Fruit fly (Drosophila melanogaster): Measurements from ENCODE around the gene lush.
A peak's percentile ranks its signal among the peaks of the same experiment; 100 is the strongest.

The lush gene

DNA sequence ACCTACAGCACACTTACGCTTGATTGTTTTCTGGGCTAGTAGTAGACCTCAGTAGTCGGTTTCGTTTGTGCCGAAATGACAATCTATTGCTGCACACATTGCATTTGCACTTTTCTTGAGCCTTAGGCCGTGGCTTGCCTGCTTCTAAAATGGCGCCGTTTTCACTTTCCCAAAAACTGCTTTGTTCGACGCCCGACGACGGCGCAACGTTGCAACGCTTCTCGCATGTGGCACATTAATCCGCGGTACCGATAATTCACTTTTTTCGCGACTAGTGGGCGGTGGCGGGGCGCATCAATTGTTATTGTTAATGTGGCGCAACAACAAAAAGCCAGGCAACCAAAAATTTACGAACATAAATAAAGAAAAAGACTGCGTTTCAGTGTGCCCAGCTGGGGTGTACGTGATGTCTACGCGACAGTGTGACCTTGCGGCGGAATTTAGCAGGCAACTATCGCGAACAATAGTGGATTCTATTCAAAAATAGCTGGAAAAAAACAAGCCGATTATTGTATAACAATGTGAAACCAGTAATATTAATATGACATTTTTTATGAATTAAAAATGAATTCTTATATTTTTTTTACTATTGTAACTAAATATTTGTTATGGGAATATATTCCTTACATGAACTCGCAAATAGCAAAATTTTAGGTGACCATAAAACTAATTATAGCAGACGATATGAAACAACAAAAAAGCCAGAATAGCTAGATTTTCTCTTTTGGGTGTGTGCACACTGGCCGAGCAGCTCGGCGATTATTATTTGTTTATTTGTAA, 7.3 kb downstream of the lush start, which contains the start of the genes ash1 and Taf6 (continued):
- TF ChIP-seq gsb (GFP tag; IDR thresholded peaks at IDR 0.05), result no peak
- TF ChIP-seq unc-4 (GFP tag; IDR thresholded peaks at IDR 0.05; ENCODE audit: partially characterized antibody), result peak; percentile 73
- TF ChIP-seq CG30431 (GFP tag; optimal IDR thresholded peaks at IDR 0.05), result no peak
- TF ChIP-seq Fer1 (GFP tag; optimal IDR thresholded peaks at IDR 0.05), result no peak
- no peak for TF ChIP-seq dimm (GFP tag; IDR thresholded peaks at IDR 0.05)
- TF ChIP-seq CG10274 (GFP tag; optimal IDR thresholded peaks at IDR 0.05), result no peak
- TF ChIP-seq Oli (tag; optimal IDR thresholded peaks at IDR 0.05), result no peak
- no peak for TF ChIP-seq hth (optimal IDR thresholded peaks at IDR 0.05)
- peak in 1 of 2 experiments; percentile 29 for TF ChIP-seq crp (GFP tag; optimal IDR thresholded peaks at IDR 0.05)
- no peak for TF ChIP-seq Awh (GFP tag; IDR thresholded peaks at IDR 0.05)
- no peak for TF ChIP-seq ERR (GFP tag; optimal IDR thresholded peaks at IDR 0.05)

DNA sequence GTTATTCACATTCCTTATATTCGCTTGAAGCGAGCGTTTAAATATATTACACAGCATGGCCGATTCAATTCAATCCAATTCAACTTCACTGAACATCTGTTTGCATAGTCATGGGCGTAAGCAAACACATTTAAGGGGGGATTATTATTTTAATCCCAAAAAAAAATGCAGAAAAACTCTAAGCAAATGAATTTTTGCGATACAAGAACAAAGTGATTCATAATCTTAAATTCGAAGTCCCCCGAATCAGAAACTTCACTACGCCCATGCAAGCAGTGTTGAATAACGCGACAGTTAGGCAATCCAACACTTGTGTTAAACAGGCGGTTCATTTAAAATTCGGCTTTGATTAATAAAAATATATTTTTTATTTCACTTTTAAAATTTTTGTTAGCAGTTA, 15.5 kb downstream of the lush start, which contains the start of gene CG14100:
Gene CG14100, minus strand, starts transcription at position 103 of the 400 bp plus-strand sequence.
- no peak for TF ChIP-seq lov (optimal IDR thresholded peaks at IDR 0.05)
- peak; percentile 100 for TF ChIP-seq lov (GFP tag; IDR thresholded peaks at IDR 0.05)
- TF ChIP-seq Doc3 (GFP tag; IDR thresholded peaks at IDR 0.05; ENCODE audit: partially characterized antibody), result no peak; the same call in 2 of the 3 replicates
- peak; percentile 91 for TF ChIP-seq CG9797 (GFP tag; optimal IDR thresholded peaks at IDR 0.05)
- TF ChIP-seq corto (GFP tag; optimal IDR thresholded peaks at IDR 0.05), result peak; percentile 100
- TF ChIP-seq az2 (GFP tag; optimal IDR thresholded peaks at IDR 0.05), result peak; percentile 100
- peak in 1 of 2 experiments; percentile 91 for TF ChIP-seq eve (GFP tag; optimal IDR thresholded peaks at IDR 0.05)
- peak; percentile 100 for TF ChIP-seq CG10565 (GFP tag; optimal IDR thresholded peaks at IDR 0.05)
- TF ChIP-seq Oaz (GFP tag; IDR thresholded peaks at IDR 0.05), result peak; percentile 100
- peak; percentile 100 for TF ChIP-seq HLH3B (GFP tag; IDR thresholded peaks at IDR 0.05)
- peak; percentile 100 for TF ChIP-seq CG31224 (GFP tag; IDR thresholded peaks at IDR 0.05)
- no peak for TF ChIP-seq Bgb (GFP tag; IDR thresholded peaks at IDR 0.05; ENCODE audit: partially characterized antibody)
- peak; percentile 100 for TF ChIP-seq repo (GFP tag; optimal IDR thresholded peaks at IDR 0.05)
- peak; percentile 100 for TF ChIP-seq CG14667 (GFP tag; IDR thresholded peaks at IDR 0.05)
- TF ChIP-seq oc (tag; optimal IDR thresholded peaks at IDR 0.05), result peak; percentile 100
- TF ChIP-seq CG3995 (GFP tag; optimal IDR thresholded peaks at IDR 0.05), result peak; percentile 94
- peak; percentile 99 for TF ChIP-seq CG10431 (GFP tag; optimal IDR thresholded peaks at IDR 0.05)
- TF ChIP-seq sim (GFP tag; IDR thresholded peaks at IDR 0.05), result peak; percentile 100
- TF ChIP-seq bowl (GFP tag; IDR thresholded peaks at IDR 0.05), result peak; percentile 100
- TF ChIP-seq CG13894 (tag; optimal IDR thresholded peaks at IDR 0.05), result peak; percentile 100
- peak; percentile 100 for TF ChIP-seq pnt (GFP tag; optimal IDR thresholded peaks at IDR 0.05)
- peak; percentile 100 for TF ChIP-seq Mad (GFP tag; optimal IDR thresholded peaks at IDR 0.05)
- no peak for TF ChIP-seq hkb (optimal IDR thresholded peaks at IDR 0.05)
- TF ChIP-seq hkb (GFP tag; IDR thresholded peaks at IDR 0.05), result peak; percentile 100
- peak; percentile 100 for TF ChIP-seq CG1529 (GFP tag; optimal IDR thresholded peaks at IDR 0.05)
- TF ChIP-seq amos (GFP tag; IDR thresholded peaks at IDR 0.05; ENCODE audit: partially characterized antibody), result peak; percentile 46; the same call in 1 of the 2 replicates
- peak; percentile 100 for TF ChIP-seq tgo (GFP tag; IDR thresholded peaks at IDR 0.05)
- TF ChIP-seq CG8281 (tag; optimal IDR thresholded peaks at IDR 0.05), result peak; percentile 98
- TF ChIP-seq sisA (GFP tag; IDR thresholded peaks at IDR 0.05), result peak; percentile 100
- TF ChIP-seq CG4328 (GFP tag; optimal IDR thresholded peaks at IDR 0.05), result peak; percentile 100
- TF ChIP-seq tap (tag; optimal IDR thresholded peaks at IDR 0.05), result peak; percentile 100
- peak; percentile 100 for TF ChIP-seq kay (GFP tag; optimal IDR thresholded peaks at IDR 0.05)
- peak; percentile 100 for TF ChIP-seq kni (GFP tag; optimal IDR thresholded peaks at IDR 0.05)
- peak; percentile 100 for TF ChIP-seq Med (GFP tag)
- peak; percentile 100 for TF ChIP-seq sens (GFP tag)
- peak; percentile 100 for TF ChIP-seq Dbx (GFP tag; IDR thresholded peaks at IDR 0.05)
- TF ChIP-seq CG15011 (GFP tag; optimal IDR thresholded peaks at IDR 0.05), result peak; percentile 100
- peak; percentile 100 for TF ChIP-seq slbo (GFP tag; IDR thresholded peaks at IDR 0.05)
- no peak for TF ChIP-seq bbx (GFP tag; IDR thresholded peaks at IDR 0.05; ENCODE audit: partially characterized antibody)
